Worm (Caenorhabditis elegans): ENCODE results near the gene fax-1.
A peak's percentile ranks its signal among the peaks of the same experiment; 100 is the strongest.

The fax-1 gene

ce11 chrX:3230575-3230974 is 31.4 kb upstream of the fax-1 start:
- no peak for TF ChIP-seq sptf-1 (tag; optimal IDR thresholded peaks at IDR 0.05)
- TF ChIP-seq mab-5 (tag; optimal IDR thresholded peaks at IDR 0.05) = no peak
- no peak for TF ChIP-seq elt-3 (tag; optimal IDR thresholded peaks at IDR 0.05)
- no peak for TF ChIP-seq snpc-4 (tag; optimal IDR thresholded peaks at IDR 0.05)
- no peak for TF ChIP-seq drap-1 (GFP tag; optimal IDR thresholded peaks at IDR 0.05)
- TF ChIP-seq zip-8 (tag; optimal IDR thresholded peaks at IDR 0.05) = no peak
- no peak for TF ChIP-seq nhr-28 (tag; optimal IDR thresholded peaks at IDR 0.05)
- no peak for TF ChIP-seq hlh-1 (tag; optimal IDR thresholded peaks at IDR 0.05)

DNA sequence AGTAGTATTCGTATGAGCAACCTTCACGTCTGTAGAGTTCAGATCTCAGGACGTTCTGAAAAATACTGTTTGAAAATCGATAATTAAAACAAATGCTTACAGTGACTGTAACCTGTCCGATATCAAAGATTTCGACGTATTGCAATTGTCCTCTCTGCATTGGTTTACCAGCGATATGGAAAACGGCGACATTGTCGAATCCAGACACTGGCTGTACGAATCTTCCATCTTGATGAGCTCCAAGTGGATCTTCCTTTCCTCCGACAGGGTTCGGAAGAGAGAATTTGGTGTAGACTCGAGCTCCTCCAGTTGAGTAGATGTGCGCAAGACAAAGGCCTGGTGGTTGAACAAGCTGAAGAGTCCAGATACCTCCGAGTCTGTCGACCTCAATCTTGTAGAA is 29.6 kb upstream of the fax-1 start:
- TF ChIP-seq unc-39 (tag; optimal IDR thresholded peaks at IDR 0.05) (no peak), ceh-39 (tag; optimal IDR thresholded peaks at IDR 0.05) (no peak), ztf-11 (tag; optimal IDR thresholded peaks at IDR 0.05) (no peak), elt-1 (tag; optimal IDR thresholded peaks at IDR 0.05; ENCODE audit: borderline replicate concordance, insufficient read depth) (no peak), zip-8 (tag; optimal IDR thresholded peaks at IDR 0.05) (no peak), nhr-12 (tag; optimal IDR thresholded peaks at IDR 0.05) (no peak), nhr-28 (tag; optimal IDR thresholded peaks at IDR 0.05) (no peak), ces-1 (GFP tag; optimal IDR thresholded peaks at IDR 0.05) (no peak), flh-1 (GFP tag; optimal IDR thresholded peaks at IDR 0.05) (no peak), lin-32 (GFP tag; optimal IDR thresholded peaks at IDR 0.05) (no peak), elt-3 (tag; optimal IDR thresholded peaks at IDR 0.05) (no peak), nhr-2 (tag; optimal IDR thresholded peaks at IDR 0.05) (no peak), sem-2 (GFP tag; optimal IDR thresholded peaks at IDR 0.05) (no peak), ham-2 (GFP tag; optimal IDR thresholded peaks at IDR 0.05) (no peak), unc-62 (GFP tag; optimal IDR thresholded peaks at IDR 0.05) (no peak), snpc-4 (tag; optimal IDR thresholded peaks at IDR 0.05) (no peak), mep-1 (tag; optimal IDR thresholded peaks at IDR 0.05) (no peak), drap-1 (GFP tag; optimal IDR thresholded peaks at IDR 0.05) (no peak), ceh-83 (GFP tag; optimal IDR thresholded peaks at IDR 0.05) (no peak)

ce11 chrX:3226348-3227229 is 27.4 kb upstream of the fax-1 start:
- no peak for TF ChIP-seq blmp-1 (tag; optimal IDR thresholded peaks at IDR 0.05)
- no peak for TF ChIP-seq snpc-4 (tag; optimal IDR thresholded peaks at IDR 0.05)
- TF ChIP-seq lin-32 (GFP tag; optimal IDR thresholded peaks at IDR 0.05) = no peak
- no peak for TF ChIP-seq ceh-43 (GFP tag; optimal IDR thresholded peaks at IDR 0.05)
- no peak for TF ChIP-seq tbx-8 (GFP tag; optimal IDR thresholded peaks at IDR 0.05)
- TF ChIP-seq lsy-2 (tag; optimal IDR thresholded peaks at IDR 0.05) = no peak
- TF ChIP-seq cnd-1 (tag; optimal IDR thresholded peaks at IDR 0.05) = peak; percentile 43
- TF ChIP-seq unc-62 (GFP tag; optimal IDR thresholded peaks at IDR 0.05) = no peak
- no peak for TF ChIP-seq elt-3 (tag; optimal IDR thresholded peaks at IDR 0.05)
- peak; percentile 88 for TF ChIP-seq pha-4 (tag; optimal IDR thresholded peaks at IDR 0.05)
- TF ChIP-seq zip-8 (tag; optimal IDR thresholded peaks at IDR 0.05) = peak; percentile 85
- no peak for TF ChIP-seq ham-2 (GFP tag; optimal IDR thresholded peaks at IDR 0.05)
- TF ChIP-seq ceh-39 (tag; optimal IDR thresholded peaks at IDR 0.05) = no peak

DNA sequence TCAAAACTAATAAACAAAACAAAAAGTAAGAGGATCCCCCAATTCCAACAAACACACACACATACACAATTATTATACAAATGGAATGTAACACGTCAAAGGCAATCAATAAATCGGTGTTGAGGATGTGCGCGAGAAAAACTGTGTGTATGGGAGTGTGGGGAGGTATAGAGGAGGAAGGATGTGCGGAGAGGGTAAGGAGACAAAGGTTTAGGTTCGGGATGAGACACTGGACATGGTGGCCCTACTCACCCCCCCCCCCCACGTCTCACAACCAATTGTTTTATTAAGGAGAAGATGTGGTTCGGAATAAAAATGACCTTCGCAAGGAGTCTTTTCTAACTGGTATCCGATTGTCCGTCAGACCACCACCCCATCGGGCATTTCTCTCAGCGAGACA is 24.0 kb upstream of the fax-1 start:
- TF ChIP-seq M03D4.4 (tag; optimal IDR thresholded peaks at IDR 0.05) (no peak), unc-120 (tag; optimal IDR thresholded peaks at IDR 0.05; ENCODE audit: poor library complexity, severe bottlenecking) (no peak), nhr-237 (tag; optimal IDR thresholded peaks at IDR 0.05) (no peak), mls-2 (tag; optimal IDR thresholded peaks at IDR 0.05) (peak; percentile 57), ham-2 (GFP tag; optimal IDR thresholded peaks at IDR 0.05) (no peak), nhr-76 (tag; optimal IDR thresholded peaks at IDR 0.05) (no peak), sptf-1 (tag; optimal IDR thresholded peaks at IDR 0.05) (peak; percentile 40), blmp-1 (tag; optimal IDR thresholded peaks at IDR 0.05) (no peak), elt-1 (tag; optimal IDR thresholded peaks at IDR 0.05; ENCODE audit: borderline replicate concordance, insufficient read depth) (peak; percentile 10), flh-1 (GFP tag; optimal IDR thresholded peaks at IDR 0.05) (no peak), nhr-2 (tag; optimal IDR thresholded peaks at IDR 0.05) (no peak), tbx-8 (GFP tag; optimal IDR thresholded peaks at IDR 0.05) (no peak), ceh-39 (tag; optimal IDR thresholded peaks at IDR 0.05) (no peak), nhr-12 (tag; optimal IDR thresholded peaks at IDR 0.05) (no peak), sem-2 (GFP tag; optimal IDR thresholded peaks at IDR 0.05) (no peak), ceh-83 (GFP tag; optimal IDR thresholded peaks at IDR 0.05) (no peak), zip-8 (tag; optimal IDR thresholded peaks at IDR 0.05) (no peak), elt-3 (tag; optimal IDR thresholded peaks at IDR 0.05) (no peak), unc-62 (GFP tag; optimal IDR thresholded peaks at IDR 0.05) (no peak)

All from whole organism, mixed stage, embryonic.